Fruit fly (Drosophila melanogaster) whole organism, wandering third instar larva: ENCODE measurements around the gene Eig71Ed.

Experiments
- Abd-B ChIP-seq: fragments of >200 bp; optimal IDR thresholded peaks from 2 replicates; lab custom pipeline; 2017; ENCODE audit warnings: missing biosample characterization, missing genetic modification characterization
- CG32264 ChIP-seq: fragments of 200-800 bp; sonication (Bioruptor generic); optimal IDR thresholded peaks from 2 replicates; lab custom pipeline; 2016; ENCODE audit warnings: missing biosample characterization, missing genetic modification characterization
- Dfd ChIP-seq: fragments of >200 bp; optimal IDR thresholded peaks from 2 replicates; lab custom pipeline; 2017; ENCODE audit warnings: missing biosample characterization, missing genetic modification characterization
- Hr83 ChIP-seq: fragments of 200-300 bp; sonication (Bioruptor generic); optimal IDR thresholded peaks from 2 replicates; lab custom pipeline; 2016; ENCODE audit warnings: missing biosample characterization, mild to moderate bottlenecking, missing genetic modification characterization, moderate library complexity; ENCODE audit not compliant: poor library complexity, severe bottlenecking
- Jra ChIP-seq: sonication (Bioruptor generic); optimal IDR thresholded peaks from 2 replicates; lab custom pipeline; 2016; ENCODE audit warnings: missing biosample characterization, missing genetic modification characterization
- Myc ChIP-seq: fragments of >200 bp; optimal IDR thresholded peaks from 2 replicates; lab custom pipeline; 2017
- OdsH ChIP-seq: fragments of 200-800 bp; sonication (Bioruptor generic); optimal IDR thresholded peaks from 2 replicates; lab custom pipeline; 2016; ENCODE audit warnings: missing biosample characterization, mild to moderate bottlenecking, missing genetic modification characterization
- Rel ChIP-seq, 2 experiments: fragments of 200-800 bp; sonication (Bioruptor generic) in 1 of 2; optimal IDR thresholded peaks; 2 replicates in 1 of 2; 3 replicates in 1 of 2; lab custom pipeline; 2016 to 2019; ENCODE audit warnings: mild to moderate bottlenecking in 2 of 2, missing biosample characterization in 2 of 2, missing genetic modification characterization in 2 of 2, moderate library complexity in 1 of 2
- br ChIP-seq: fragments of 200-800 bp; sonication (Bioruptor generic); optimal IDR thresholded peaks from 2 replicates; lab custom pipeline; 2016; ENCODE audit warnings: missing biosample characterization, missing genetic modification characterization
- brk ChIP-seq: fragments of 200-800 bp; sonication (Bioruptor generic); optimal IDR thresholded peaks from 2 replicates; lab custom pipeline; 2016; ENCODE audit warnings: missing biosample characterization, mild to moderate bottlenecking, missing genetic modification characterization
- fru ChIP-seq: fragments of 200-800 bp; sonication (Bioruptor generic); optimal IDR thresholded peaks from 3 replicates; lab custom pipeline; 2016; ENCODE audit warnings: missing biosample characterization, mild to moderate bottlenecking, missing genetic modification characterization
- pan ChIP-seq: fragments of >200 bp; optimal IDR thresholded peaks from 2 replicates; lab custom pipeline; 2017
- sv ChIP-seq: fragments of 200-800 bp; sonication (Bioruptor generic); optimal IDR thresholded peaks from 3 replicates; lab custom pipeline; 2016; ENCODE audit warnings: missing biosample characterization, missing genetic modification characterization
- woc ChIP-seq: sonication (Bioruptor generic); optimal IDR thresholded peaks from 2 replicates; lab custom pipeline; 2016; ENCODE audit warnings: missing biosample characterization, mild to moderate bottlenecking, missing genetic modification characterization

DNA sequence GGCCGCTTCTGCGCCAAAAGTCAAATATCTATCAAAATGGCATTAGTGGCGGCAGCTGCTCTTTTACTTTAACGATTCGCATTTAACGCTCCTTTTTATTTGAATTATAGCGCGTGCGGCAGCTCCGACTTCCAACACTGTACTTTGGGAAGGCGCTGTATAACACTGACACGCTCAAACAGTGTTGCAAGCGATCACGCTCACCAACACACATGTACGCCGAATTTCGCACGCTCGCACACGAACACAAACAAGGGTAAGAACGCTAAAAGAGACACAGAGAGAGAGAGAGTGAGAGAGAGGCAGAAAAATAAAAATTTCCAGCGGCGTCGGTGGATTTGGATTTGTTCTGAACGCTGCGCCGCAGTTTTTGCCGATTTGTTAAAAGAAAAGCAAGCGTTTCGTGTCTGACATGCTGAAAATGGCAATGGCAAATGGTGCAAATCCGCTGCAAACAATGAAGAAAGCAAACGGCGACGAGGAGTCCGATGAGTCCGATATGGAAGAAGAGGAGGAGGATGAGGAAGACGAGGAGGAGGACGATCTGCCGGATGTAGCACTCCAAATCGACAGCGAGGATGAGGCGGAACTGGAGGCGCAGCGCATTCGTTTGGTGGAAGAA is 32.6 kb upstream of the Eig71Ed start, which contains the start of gene Phs:
- TF ChIP-seq Rel (GFP tag; optimal IDR thresholded peaks at IDR 0.05; lab: Kevin White, UChicago) (no peak), Rel (tag; optimal IDR thresholded peaks at IDR 0.05; lab: Kevin White, UChicago) (peak; percentile 82), OdsH (GFP tag; lab: Kevin White, UChicago) (peak; percentile 79), br (peak; percentile 94), Hr83 (GFP tag; lab: Kevin White, UChicago) (peak; percentile 99), sv (GFP tag; lab: Kevin White, UChicago) (peak; percentile 70), woc (GFP tag; lab: Kevin White, UChicago) (peak; percentile 60), brk (peak; percentile 85), Myc (lab: Kevin White, UChicago) (peak; percentile 23), Jra (peak; percentile 94), pan (no peak), fru (GFP tag; lab: Kevin White, UChicago) (peak; percentile 87), Abd-B (GFP tag; lab: Kevin White, UChicago) (no peak), Dfd (GFP tag; lab: Kevin White, UChicago) (no peak), CG32264 (GFP tag; lab: Kevin White, UChicago) (peak; percentile 89)
